Worm (Caenorhabditis elegans) whole organism, L3 larva: ENCODE data around the gene hpo-12.

ENCODE experiments used
- R02D3.7 ChIP-seq: fragments of 150-350 bp; optimal IDR thresholded peaks from 2 replicates; lab custom pipeline; 2014; ENCODE audit warnings: missing biosample characterization, missing genetic modification characterization
- ZK546.5 ChIP-seq: sonication (generic microtip); optimal IDR thresholded peaks from 2 replicates; lab custom pipeline; 2017; ENCODE audit warnings: missing biosample characterization, missing genetic modification characterization
- aly-2 ChIP-seq: fragments of 150-350 bp; optimal IDR thresholded peaks from 2 replicates; lab custom pipeline; 2014; ENCODE audit warnings: missing biosample characterization, missing genetic modification characterization
- ama-1 ChIP-seq: fragments of 150-350 bp; optimal IDR thresholded peaks from 2 replicates; lab custom pipeline; 2018
- ceh-16 ChIP-seq: sonication (generic microtip); optimal IDR thresholded peaks from 2 replicates; lab custom pipeline; 2017; ENCODE audit warnings: missing biosample characterization, missing genetic modification characterization
- ceh-28 ChIP-seq: fragments of 150-350 bp; optimal IDR thresholded peaks from 2 replicates; lab custom pipeline; 2014; ENCODE audit warnings: missing biosample characterization, missing genetic modification reagents, missing genetic modification characterization
- ceh-82 ChIP-seq: fragments of 150-350 bp; optimal IDR thresholded peaks from 2 replicates; lab custom pipeline; 2014; ENCODE audit warnings: missing biosample characterization, missing genetic modification characterization
- ceh-9 ChIP-seq: sonication (generic microtip); optimal IDR thresholded peaks from 2 replicates; lab custom pipeline; 2018; ENCODE audit warnings: missing biosample characterization, missing genetic modification characterization
- daf-12 ChIP-seq: fragments of 150-350 bp; optimal IDR thresholded peaks from 2 replicates; lab custom pipeline; 2014; ENCODE audit warnings: missing biosample characterization, missing genetic modification reagents, missing genetic modification characterization
- egl-27 ChIP-seq: sonication (generic microtip); optimal IDR thresholded peaks from 4 replicates; lab custom pipeline; 2017; ENCODE audit warnings: missing biosample characterization, missing genetic modification reagents, missing genetic modification characterization
- egl-5 ChIP-seq: fragments of 150-350 bp; optimal IDR thresholded peaks from 2 replicates; lab custom pipeline; 2017; ENCODE audit warnings: missing biosample characterization, missing genetic modification reagents, missing genetic modification characterization, inconsistent platforms
- elt-1 ChIP-seq: fragments of 150-350 bp; optimal IDR thresholded peaks from 2 replicates; lab custom pipeline; 2014; ENCODE audit warnings: missing biosample characterization, missing genetic modification characterization
- elt-2 ChIP-seq: sonication (generic microtip); optimal IDR thresholded peaks from 2 replicates; lab custom pipeline; 2016; ENCODE audit warnings: missing genetic modification reagents, mild to moderate bottlenecking, missing genetic modification characterization, missing compliant biosample characterization
- elt-3 ChIP-seq, 3 experiments: fragments of 150-350 bp in 1 of 3; sonication (generic microtip) in 2 of 3; optimal IDR thresholded peaks; 2 replicates in 2 of 3; 4 replicates in 1 of 3; lab custom pipeline; 2014 to 2017; ENCODE audit warnings: missing biosample characterization in 3 of 3, missing genetic modification characterization in 3 of 3
- eor-1 ChIP-seq, 2 experiments: fragments of 150-350 bp; optimal IDR thresholded peaks; 2 replicates each; lab custom pipeline; 2014 to 2018; ENCODE audit warnings: missing biosample characterization in 2 of 2, missing genetic modification characterization in 2 of 2
- fkh-10 ChIP-seq: sonication (generic microtip); optimal IDR thresholded peaks from 2 replicates; lab custom pipeline; 2017; ENCODE audit warnings: missing biosample characterization, missing genetic modification reagents, missing genetic modification characterization
- fkh-2 ChIP-seq: fragments of 150-350 bp; optimal IDR thresholded peaks from 2 replicates; lab custom pipeline; 2014; ENCODE audit warnings: missing biosample characterization, missing genetic modification reagents, missing genetic modification characterization
- jun-1 ChIP-seq: fragments of 150-350 bp; optimal IDR thresholded peaks from 2 replicates; lab custom pipeline; 2014; ENCODE audit warnings: missing biosample characterization, missing genetic modification reagents, missing genetic modification characterization
- lin-15B ChIP-seq: fragments of 150-350 bp; optimal IDR thresholded peaks from 2 replicates; lab custom pipeline; 2014; ENCODE audit warnings: missing biosample characterization, missing genetic modification characterization
- lin-39 ChIP-seq: fragments of 150-350 bp; optimal IDR thresholded peaks from 2 replicates; lab custom pipeline; 2018; ENCODE audit warnings: missing biosample characterization, missing genetic modification reagents, missing genetic modification characterization
- mdl-1 ChIP-seq: fragments of 150-350 bp; optimal IDR thresholded peaks from 2 replicates; lab custom pipeline; 2014; ENCODE audit warnings: missing biosample characterization, missing genetic modification characterization
- nfya-1 ChIP-seq: sonication (generic microtip); optimal IDR thresholded peaks from 2 replicates; lab custom pipeline; 2017; ENCODE audit warnings: missing genetic modification characterization, mild to moderate bottlenecking, missing compliant biosample characterization, antibody characterized with exemption, moderate library complexity; ENCODE audit not compliant: insufficient read depth
- nhr-11 ChIP-seq: fragments of 150-350 bp; optimal IDR thresholded peaks from 2 replicates; lab custom pipeline; 2014; ENCODE audit warnings: missing biosample characterization, missing genetic modification characterization
- nhr-12 ChIP-seq: fragments of 150-350 bp; optimal IDR thresholded peaks from 2 replicates; lab custom pipeline; 2014; ENCODE audit warnings: missing biosample characterization, missing genetic modification characterization
- nhr-23 ChIP-seq: fragments of 150-350 bp; optimal IDR thresholded peaks from 2 replicates; lab custom pipeline; 2014; ENCODE audit warnings: missing biosample characterization, missing genetic modification reagents, missing genetic modification characterization
- nhr-237 ChIP-seq: fragments of 150-350 bp; optimal IDR thresholded peaks from 2 replicates; lab custom pipeline; 2014; ENCODE audit warnings: missing biosample characterization, missing genetic modification characterization
- nhr-25 ChIP-seq: sonication (generic microtip); optimal IDR thresholded peaks from 2 replicates; lab custom pipeline; 2017; ENCODE audit warnings: missing biosample characterization, missing genetic modification characterization
- nhr-28 ChIP-seq: fragments of 150-350 bp; optimal IDR thresholded peaks from 2 replicates; lab custom pipeline; 2014; ENCODE audit warnings: missing biosample characterization, missing genetic modification characterization
- nhr-43 ChIP-seq: sonication (generic microtip); optimal IDR thresholded peaks from 2 replicates; lab custom pipeline; 2016; ENCODE audit warnings: mild to moderate bottlenecking, missing genetic modification characterization, missing compliant biosample characterization; ENCODE audit not compliant: poor library complexity, severe bottlenecking
- nhr-67 ChIP-seq: fragments of 150-350 bp; optimal IDR thresholded peaks from 2 replicates; lab custom pipeline; 2014; ENCODE audit warnings: missing biosample characterization, missing genetic modification characterization
- nhr-76 ChIP-seq: fragments of 150-350 bp; sonication (generic microtip); optimal IDR thresholded peaks from 5 replicates; lab custom pipeline; 2014; ENCODE audit warnings: missing biosample characterization, missing genetic modification characterization
- pha-4 ChIP-seq: fragments of 150-350 bp; optimal IDR thresholded peaks from 2 replicates; lab custom pipeline; 2014; ENCODE audit warnings: missing biosample characterization, missing genetic modification reagents, missing genetic modification characterization
- pqm-1 ChIP-seq: fragments of 150-350 bp; optimal IDR thresholded peaks from 2 replicates; lab custom pipeline; 2017; ENCODE audit warnings: missing biosample characterization, missing genetic modification characterization, inconsistent platforms
- sea-2 ChIP-seq: fragments of 150-350 bp; sonication (generic microtip); optimal IDR thresholded peaks from 4 replicates; lab custom pipeline; 2014; ENCODE audit warnings: missing biosample characterization, missing genetic modification reagents, missing genetic modification characterization
- unc-39 ChIP-seq: sonication (generic microtip); optimal IDR thresholded peaks from 4 replicates; lab custom pipeline; 2017; ENCODE audit warnings: missing biosample characterization, missing genetic modification characterization
- zag-1 ChIP-seq: fragments of 150-350 bp; optimal IDR thresholded peaks from 2 replicates; lab custom pipeline; 2014; ENCODE audit warnings: missing biosample characterization, missing genetic modification characterization
- ztf-4 ChIP-seq: fragments of 150-350 bp; optimal IDR thresholded peaks from 2 replicates; lab custom pipeline; 2014; ENCODE audit warnings: missing biosample characterization, missing genetic modification characterization

The hpo-12 gene

ce11 chrIV:12268272-12269045 is 14.5 kb upstream of the hpo-12 start, which contains the start of the genes ppm-1.H and rpl-34 (continued):
- TF ChIP-seq elt-2 (tag; lab: Kevin White, UChicago), result no peak
- TF ChIP-seq nhr-43, result no peak
- no peak for TF ChIP-seq fkh-2 (tag; lab: Kevin White, UChicago)
- peak; percentile 27 for TF ChIP-seq nhr-23 (tag; lab: Kevin White, UChicago)
- no peak for TF ChIP-seq ztf-4
- no peak for TF ChIP-seq nhr-67 (tag; lab: Kevin White, UChicago)
- TF ChIP-seq ZK546.5, result no peak
- no peak for TF ChIP-seq nhr-11 (tag; lab: Kevin White, UChicago)
- peak; percentile 85 for TF ChIP-seq lin-39 (tag; lab: Kevin White, UChicago)
- TF ChIP-seq nhr-12 (tag; lab: Kevin White, UChicago), result no peak
- no peak for TF ChIP-seq egl-27 (tag; lab: Kevin White, UChicago)
- TF ChIP-seq daf-12 (tag; lab: Kevin White, UChicago), result no peak
- TF ChIP-seq ceh-16, result no peak
- TF ChIP-seq zag-1 (tag; lab: Kevin White, UChicago), result no peak
- TF ChIP-seq nhr-25 (tag; lab: Kevin White, UChicago), result peak; percentile 37
- no peak for TF ChIP-seq mdl-1
- no peak for TF ChIP-seq ceh-82 (tag; lab: Kevin White, UChicago)

ce11 chrIV:12270392-12270791 is 12.6 kb upstream of the hpo-12 start, which contains the start of gene C42C1.3:
Gene C42C1.3, minus strand, starts transcription at chrIV:12270492.
- TF ChIP-seq elt-1 (tag; lab: Kevin White, UChicago) (no peak), jun-1 (tag; lab: Kevin White, UChicago) (no peak), ceh-16 (no peak), sea-2 (GFP tag; lab: Kevin White, UChicago) (no peak), fkh-10 (GFP tag; lab: Kevin White, UChicago) (no peak), ama-1 (lab: Kevin White, UChicago) (no peak), mdl-1 (no peak), pha-4 (tag; lab: Kevin White, UChicago) (no peak), elt-3 (tag; optimal IDR thresholded peaks at IDR 0.05; lab: Kevin White, UChicago) (no peak), lin-15B (tag; lab: Kevin White, UChicago) (no peak), nhr-43 (no peak), unc-39 (tag; lab: Kevin White, UChicago) (no peak), nhr-25 (tag; lab: Kevin White, UChicago) (no peak), R02D3.7 (tag; lab: Kevin White, UChicago) (no peak), aly-2 (tag; lab: Kevin White, UChicago) (no peak), lin-39 (tag; lab: Kevin White, UChicago) (no peak), ZK546.5 (no peak), fkh-2 (tag; lab: Kevin White, UChicago) (no peak), egl-27 (tag; lab: Kevin White, UChicago) (no peak), ztf-4 (no peak)
- TF ChIP-seq, all 47 proteins: peak for 0

ce11 chrIV:12274365-12274764 is 8.6 kb upstream of the hpo-12 start:
- TF ChIP-seq zag-1 (tag; lab: Kevin White, UChicago) (no peak), ceh-82 (tag; lab: Kevin White, UChicago) (no peak), nhr-28 (tag; lab: Kevin White, UChicago) (no peak), elt-2 (tag; lab: Kevin White, UChicago) (peak; percentile 73), pqm-1 (tag; lab: Kevin White, UChicago) (peak; percentile 37), nhr-11 (tag; lab: Kevin White, UChicago) (no peak), sea-2 (GFP tag; lab: Kevin White, UChicago) (no peak), eor-1 (tag; optimal IDR thresholded peaks at IDR 0.05; lab: Kevin White, UChicago) (no peak), nhr-43 (no peak), ztf-4 (no peak)

ce11 chrIV:12275892-12276291 is 7.1 kb upstream of the hpo-12 start, which contains the start of gene vps-8:
Gene vps-8, minus strand, starts transcription at chrIV:12275992.
- TF ChIP-seq sea-2 (GFP tag; lab: Kevin White, UChicago) (no peak), elt-2 (tag; lab: Kevin White, UChicago) (no peak), fkh-10 (GFP tag; lab: Kevin White, UChicago) (no peak), ceh-9 (no peak), nhr-11 (tag; lab: Kevin White, UChicago) (no peak), egl-5 (tag; lab: Kevin White, UChicago) (no peak), jun-1 (tag; lab: Kevin White, UChicago) (no peak), ceh-28 (tag; lab: Kevin White, UChicago) (no peak), nhr-76 (tag; lab: Kevin White, UChicago) (no peak), nfya-1 (tag; lab: Kevin White, UChicago) (no peak), elt-3 (tag; optimal IDR thresholded peaks at IDR 0.05; lab: Kevin White, UChicago) (no peak), nhr-25 (tag; lab: Kevin White, UChicago) (no peak), nhr-23 (tag; lab: Kevin White, UChicago) (no peak), eor-1 (tag; optimal IDR thresholded peaks at IDR 0.05; lab: Kevin White, UChicago) (no peak), egl-27 (tag; lab: Kevin White, UChicago) (no peak), mdl-1 (no peak), unc-39 (tag; lab: Kevin White, UChicago) (no peak), zag-1 (tag; lab: Kevin White, UChicago) (no peak), nhr-237 (tag; lab: Kevin White, UChicago) (no peak), ztf-4 (no peak)
